Fruit fly (Drosophila melanogaster) S2 (cell line): ENCODE results near the gene CG13786.

Experiments used
- CG8478 ChIP-seq: fragments of >200 bp; optimal IDR thresholded peaks from 2 replicates; lab custom pipeline; 2018
- CTCF ChIP-seq, 2 experiments: fragments of >200 bp; optimal IDR thresholded peaks; 2 replicates each; lab custom pipeline; 2018

- TF ChIP-seq CTCF (optimal IDR thresholded peaks at IDR 0.05; lab: Kevin White, UChicago) (no peak), CG8478 (lab: Kevin White, UChicago) (no peak)
These were observed 43.1 kb upstream of the CG13786 start for dm6 chr2L:7295924-7296323.
